ENCODE assay signal across 3 fruit fly cellular contexts in genomic region chr3R:14462341-14462740, dm6.
TF ChIP-seq lines count a peak whose summit lies in the region.

No protein-coding gene starts in this region.

- no peak for TF ChIP-seq CTCF in whole organism, embryonic (GFP tag; optimal IDR thresholded peaks at IDR 0.05; lab: Kevin White, UChicago)

TF ChIP-seq in whole organism, adult, 20 proteins besides CTCF, POLR2A, EP300 and RAD21:
- TF ChIP-seq cic (GFP tag; optimal IDR thresholded peaks at IDR 0.05; lab: Kevin White, UChicago) (no peak), kay (GFP tag; lab: Kevin White, UChicago; ENCODE audit: borderline replicate concordance) (peak; percentile 58)

TF ChIP-seq in whole organism, embryonic, 481 proteins besides CTCF, POLR2A, EP300 and RAD21:
- TF ChIP-seq MESR4 (GFP tag; optimal IDR thresholded peaks at IDR 0.05; lab: Kevin White, UChicago) (no peak), sd (tag; optimal IDR thresholded peaks at IDR 0.05; lab: Kevin White, UChicago) (no peak), CG18476 (GFP tag; optimal IDR thresholded peaks at IDR 0.05; lab: Kevin White, UChicago) (no peak), CG11456 (GFP tag; IDR thresholded peaks at IDR 0.05; lab: Robert Waterston, UW) (0 out of 3 replicates have a peak, but pooled peaks have one; percentile 9), CG1792 (GFP tag; optimal IDR thresholded peaks at IDR 0.05; lab: Kevin White, UChicago) (no peak), sens (GFP tag; lab: Kevin White, UChicago) (peak; percentile 24)

TF ChIP-seq in whole organism, pupa, 21 proteins besides CTCF, POLR2A, EP300 and RAD21:
- TF ChIP-seq EcR (GFP tag; optimal IDR thresholded peaks at IDR 0.05; lab: Kevin White, UChicago) (peak; percentile 85), Pif1A (GFP tag; optimal IDR thresholded peaks at IDR 0.05; lab: Kevin White, UChicago) (no peak)
